Worm (Caenorhabditis elegans) whole organism, L4 larva: ENCODE results near the gene Y17G9A.2.

Experiments used
- F44E2.7 ChIP-seq: fragments of 200-800 bp; sonication (Bioruptor generic); IDR thresholded peaks from 2 replicates; pipeline ENCODE4 v2.1.2; 2022; ENCODE audit warnings: missing genetic modification characterization, missing compliant biosample characterization
- F49E8.2 ChIP-seq: sonication (generic microtip); optimal IDR thresholded peaks from 2 replicates; lab custom pipeline; 2016; ENCODE audit warnings: missing compliant biosample characterization, mild to moderate bottlenecking, missing genetic modification characterization, borderline replicate concordance
- aha-1 ChIP-seq: fragments of 150-350 bp; peaks from one replicate; lab custom pipeline; 2014; ENCODE audit warnings: missing biosample characterization, missing genetic modification characterization
- aly-2 ChIP-seq: sonication (generic microtip); optimal IDR thresholded peaks from 2 replicates; lab custom pipeline; 2018; ENCODE audit warnings: missing biosample characterization, missing genetic modification characterization
- ceh-28 ChIP-seq: fragments of 150-350 bp; optimal IDR thresholded peaks from 2 replicates; lab custom pipeline; 2014; ENCODE audit warnings: missing biosample characterization, missing genetic modification reagents, missing genetic modification characterization
- ceh-44 ChIP-seq: fragments of 200-800 bp; sonication (Bioruptor generic); IDR thresholded peaks from 2 replicates; pipeline ENCODE4 v1.3.6; 2022; ENCODE audit warnings: missing genetic modification reagents, missing genetic modification characterization, missing compliant biosample characterization
- ces-1 ChIP-seq: fragments of 150-350 bp; sonication (generic microtip); optimal IDR thresholded peaks from 4 replicates; lab custom pipeline; 2014; ENCODE audit warnings: missing biosample characterization, missing genetic modification reagents, missing genetic modification characterization
- cey-2 ChIP-seq: sonication (generic microtip); optimal IDR thresholded peaks from 3 replicates; lab custom pipeline; 2017; ENCODE audit warnings: missing genetic modification characterization, mild to moderate bottlenecking, missing compliant biosample characterization, antibody characterized with exemption, borderline replicate concordance; ENCODE audit not compliant: insufficient read depth
- ctbp-1 ChIP-seq: fragments of 200-800 bp; sonication (Bioruptor generic); IDR thresholded peaks from 2 replicates; pipeline ENCODE4 v1.3.6; 2022; ENCODE audit warnings: missing genetic modification reagents, missing genetic modification characterization, missing compliant biosample characterization
- daf-16 ChIP-seq, 3 experiments: sonication (generic microtip); optimal IDR thresholded peaks; 2 replicates each; lab custom pipeline; 2016 to 2017; ENCODE audit warnings: missing genetic modification characterization in 3 of 3, missing genetic modification reagents in 3 of 3, mild to moderate bottlenecking in 2 of 3, missing compliant biosample characterization in 2 of 3, missing biosample characterization in 1 of 3, moderate library complexity in 1 of 3
- daf-19 ChIP-seq: fragments of 200-800 bp; sonication (Bioruptor generic); conservative IDR thresholded peaks from 2 replicates; pipeline ENCODE4 v1.3.6; 2022; ENCODE audit warnings: missing genetic modification characterization, missing compliant biosample characterization
- dmd-8 ChIP-seq: fragments of 200-800 bp; sonication (Bioruptor generic); IDR thresholded peaks from 2 replicates; pipeline ENCODE4 v1.3.6; 2022; ENCODE audit warnings: missing genetic modification characterization, missing compliant biosample characterization
- egl-27 ChIP-seq: sonication (generic microtip); optimal IDR thresholded peaks from 3 replicates; lab custom pipeline; 2017; ENCODE audit warnings: missing biosample characterization, missing genetic modification reagents, missing genetic modification characterization
- gei-8 ChIP-seq: fragments of 200-800 bp; sonication (Bioruptor generic); optimal IDR thresholded peaks from 2 replicates; lab custom pipeline; 2018; ENCODE audit warnings: mild to moderate bottlenecking, missing genetic modification characterization, missing compliant biosample characterization
- hlh-11 ChIP-seq: fragments of 200-800 bp; sonication (Bioruptor generic); optimal IDR thresholded peaks from 2 replicates; lab custom pipeline; 2018; ENCODE audit warnings: mild to moderate bottlenecking, missing genetic modification characterization, missing compliant biosample characterization
- lin-1 ChIP-seq: fragments of 200-800 bp; sonication (Bioruptor generic); IDR thresholded peaks from 2 replicates; pipeline ENCODE4 v1.3.6; 2022; ENCODE audit warnings: missing genetic modification reagents, missing genetic modification characterization, missing compliant biosample characterization
- lin-38 ChIP-seq: fragments of 200-800 bp; sonication (Bioruptor generic); IDR thresholded peaks from 2 replicates; pipeline ENCODE4 v1.3.6; 2022; ENCODE audit warnings: missing genetic modification reagents, missing genetic modification characterization, missing compliant biosample characterization
- mep-1 ChIP-seq: fragments of 150-350 bp; sonication (generic microtip); optimal IDR thresholded peaks from 3 replicates; lab custom pipeline; 2014; ENCODE audit warnings: missing biosample characterization, missing genetic modification characterization
- mes-2 ChIP-seq: sonication (generic microtip); optimal IDR thresholded peaks from 2 replicates; lab custom pipeline; 2016; ENCODE audit warnings: missing genotype, mild to moderate bottlenecking, missing genetic modification characterization, missing compliant biosample characterization; ENCODE audit not compliant: poor library complexity, severe bottlenecking
- mxl-3 ChIP-seq: fragments of 200-800 bp; sonication (Bioruptor generic); optimal IDR thresholded peaks from 2 replicates; lab custom pipeline; 2018; ENCODE audit warnings: mild to moderate bottlenecking, missing genetic modification characterization, missing compliant biosample characterization
- nhr-111 ChIP-seq: fragments of 200-800 bp; sonication (Bioruptor generic); optimal IDR thresholded peaks from 2 replicates; lab custom pipeline; 2018; ENCODE audit warnings: mild to moderate bottlenecking, missing genetic modification characterization, missing compliant biosample characterization
- nhr-25 ChIP-seq: sonication (generic microtip); optimal IDR thresholded peaks from 2 replicates; lab custom pipeline; 2017; ENCODE audit warnings: missing genetic modification characterization, mild to moderate bottlenecking, missing compliant biosample characterization, antibody characterized with exemption, moderate library complexity, borderline replicate concordance; ENCODE audit not compliant: insufficient read depth
- nhr-76 ChIP-seq: fragments of 150-350 bp; optimal IDR thresholded peaks from 2 replicates; lab custom pipeline; 2014; ENCODE audit warnings: missing biosample characterization, missing genetic modification characterization
- pha-4 ChIP-seq, 2 experiments: fragments of 150-350 bp in 1 of 2; fragments of 200-800 bp in 1 of 2; sonication (Bioruptor generic) in 1 of 2; IDR thresholded peaks in 1 of 2; optimal IDR thresholded peaks in 1 of 2; 2 replicates each; pipeline versions ENCODE4 v1.3.6 to Lab custom; 2014 to 2022; ENCODE audit warnings: missing genetic modification characterization in 2 of 2, missing genetic modification reagents in 2 of 2, missing biosample characterization in 1 of 2, missing compliant biosample characterization in 1 of 2
- sdz-12 ChIP-seq: fragments of 200-800 bp; sonication (Bioruptor generic); optimal IDR thresholded peaks from 2 replicates; lab custom pipeline; 2018; ENCODE audit warnings: mild to moderate bottlenecking, missing genetic modification characterization, missing compliant biosample characterization
- set-16 ChIP-seq: fragments of 200-800 bp; sonication (Bioruptor generic); IDR thresholded peaks from 2 replicates; pipeline ENCODE4 v1.3.6; 2022; ENCODE audit warnings: missing genetic modification reagents, missing genetic modification characterization, missing compliant biosample characterization
- snpc-1.2 ChIP-seq: fragments of 200-800 bp; sonication (Bioruptor generic); IDR thresholded peaks from 2 replicates; pipeline ENCODE4 v1.3.6; 2022; ENCODE audit warnings: missing genetic modification reagents, missing genetic modification characterization, missing compliant biosample characterization
- spr-1 ChIP-seq: sonication (generic microtip); optimal IDR thresholded peaks from 2 replicates; lab custom pipeline; 2016; ENCODE audit warnings: mild to moderate bottlenecking, missing genetic modification characterization, missing compliant biosample characterization
- tag-97 ChIP-seq: fragments of 200-800 bp; sonication (Bioruptor generic); IDR thresholded peaks from 2 replicates; pipeline ENCODE4 v1.3.6; 2022; ENCODE audit warnings: missing genetic modification characterization, missing compliant biosample characterization
- tra-1 ChIP-seq: fragments of 200-800 bp; sonication (Bioruptor generic); IDR thresholded peaks from 2 replicates; pipeline ENCODE4 v1.3.6; 2022; ENCODE audit warnings: missing genetic modification reagents, missing genetic modification characterization, missing compliant biosample characterization
- unc-62 ChIP-seq, 3 experiments: fragments of 150-350 bp in 1 of 3; sonication (generic microtip); optimal IDR thresholded peaks in 2 of 3; peaks in 1 of 3; 1 replicate in 1 of 3; 2 replicates in 2 of 3; lab custom pipeline; 2014 to 2017; ENCODE audit warnings: missing biosample characterization in 3 of 3, missing genetic modification characterization in 3 of 3, missing genetic modification reagents in 3 of 3, missing genotype in 1 of 3
- zip-2 ChIP-seq: fragments of 150-350 bp; optimal IDR thresholded peaks from 2 replicates; lab custom pipeline; 2014; ENCODE audit warnings: missing biosample characterization, missing genetic modification characterization
- ztf-11 ChIP-seq: fragments of 150-350 bp; optimal IDR thresholded peaks from 2 replicates; lab custom pipeline; 2014; ENCODE audit warnings: missing biosample characterization, missing genetic modification characterization
- ztf-7 ChIP-seq: fragments of 150-350 bp; optimal IDR thresholded peaks from 2 replicates; lab custom pipeline; 2014; ENCODE audit warnings: missing biosample characterization, missing genetic modification characterization

The Y17G9A.2 gene

DNA sequence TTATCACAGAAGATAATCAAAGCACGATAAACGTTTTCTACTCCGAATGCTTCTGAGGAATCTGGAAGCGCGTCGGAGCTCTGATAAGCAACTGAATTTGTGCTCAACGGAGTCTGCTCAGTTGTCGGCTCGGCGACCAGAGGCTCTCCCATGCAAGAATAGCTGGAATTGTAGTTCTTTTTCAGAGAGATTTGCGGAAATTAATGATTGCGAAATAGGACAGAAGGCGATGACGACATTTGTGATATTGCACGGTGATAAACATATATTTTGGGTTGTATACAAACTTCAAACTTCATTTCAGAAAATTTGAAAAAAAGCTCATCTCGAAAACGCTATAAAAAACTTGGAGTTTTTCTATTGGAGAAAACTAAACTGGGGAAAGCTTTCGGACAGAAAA is 46.3 kb downstream of the Y17G9A.2 start, which contains the start of gene H06H21.37:
Gene H06H21.37 (minus strand): TSS at position 162 of the 400 bp plus-strand sequence.
- TF ChIP-seq cey-2 (tag; lab: Kevin White, UChicago) (no peak), ceh-28 (tag; lab: Kevin White, UChicago) (no peak), lin-38 (GFP tag; lab: Robert Waterston, UW) (no peak), mep-1 (tag; lab: Kevin White, UChicago) (no peak), hlh-11 (no peak), nhr-25 (tag; lab: Kevin White, UChicago) (no peak), ces-1 (GFP tag; lab: Kevin White, UChicago) (no peak), set-16 (GFP tag; lab: Robert Waterston, UW) (no peak), ctbp-1 (no peak), spr-1 (tag; lab: Kevin White, UChicago) (no peak), nhr-111 (GFP tag; lab: Kevin White, UChicago) (no peak)

- TF ChIP-seq snpc-1.2 (GFP tag; lab: Robert Waterston, UW) (no peak), mxl-3 (no peak), F49E8.2 (tag; lab: Kevin White, UChicago) (no peak), F44E2.7 (GFP tag; lab: Robert Waterston, UW) (no peak), egl-27 (no peak), nhr-111 (GFP tag; lab: Kevin White, UChicago) (no peak), zip-2 (tag; lab: Kevin White, UChicago) (no peak), daf-16 (GFP tag; optimal IDR thresholded peaks at IDR 0.05; lab: Kevin White, UChicago) (no peak), daf-16 (tag; optimal IDR thresholded peaks at IDR 0.05; lab: Kevin White, UChicago) (no peak), tag-97 (GFP tag; lab: Robert Waterston, UW) (no peak), daf-19 (no peak), ztf-7 (tag; lab: Kevin White, UChicago) (no peak), gei-8 (GFP tag; lab: Kevin White, UChicago) (no peak), ceh-44 (no peak), aly-2 (tag; lab: Kevin White, UChicago) (no peak), spr-1 (tag; lab: Kevin White, UChicago) (no peak), ztf-11 (tag; lab: Kevin White, UChicago) (no peak), tra-1 (GFP tag; lab: Robert Waterston, UW) (no peak), sdz-12 (GFP tag; lab: Kevin White, UChicago) (no peak)
Measured at ce11 chrIV:4809397-4809796, 46.7 kb downstream of the Y17G9A.2 start, which contains the start of gene ubxn-6. TSS of gene ubxn-6 (minus strand) at chrIV:4809497.

- TF ChIP-seq pha-4 (GFP tag; IDR thresholded peaks at IDR 0.05; lab: Robert Waterston, UW) (peak; percentile 37; the same call in 1 of the 2 replicates), pha-4 (tag; optimal IDR thresholded peaks at IDR 0.05; lab: Kevin White, UChicago) (no peak), nhr-76 (tag; lab: Kevin White, UChicago) (no peak), lin-1 (no peak), unc-62 (GFP tag; optimal IDR thresholded peaks at IDR 0.05 in 1 of 2; lab: Kevin White, UChicago) (no peak), unc-62 (tag; optimal IDR thresholded peaks at IDR 0.05; lab: Kevin White, UChicago) (no peak), dmd-8 (GFP tag; lab: Robert Waterston, UW) (no peak), mes-2 (tag; lab: Kevin White, UChicago) (no peak), lin-38 (GFP tag; lab: Robert Waterston, UW) (peak; percentile 35; the same call in 1 of the 2 replicates), aha-1 (tag; lab: Kevin White, UChicago) (peak; percentile 25)
Measured at ce11 chrIV:4807219-4807618, 48.9 kb downstream of the Y17G9A.2 start, which contains the start of gene H06H21.11. TSS of gene H06H21.11 (minus strand) at chrIV:4807319.
